Fruit fly (Drosophila melanogaster) Kc167 (cell line): ENCODE measurements around the gene Eig71Ef.

Source experiments
- Myc ChIP-seq: fragments of >200 bp; optimal IDR thresholded peaks from 2 replicates; lab custom pipeline; 2017; ENCODE audit warnings: missing external identifiers
- Sin3A ChIP-seq: fragments of >200 bp; optimal IDR thresholded peaks from 2 replicates; lab custom pipeline; 2018; ENCODE audit warnings: missing external identifiers
- h ChIP-seq: fragments of >200 bp; optimal IDR thresholded peaks from 3 replicates; lab custom pipeline; 2018; ENCODE audit warnings: missing external identifiers
- insv ChIP-seq: fragments of >200 bp; optimal IDR thresholded peaks from 3 replicates; lab custom pipeline; 2018; ENCODE audit warnings: missing external identifiers
- psq ChIP-seq: fragments of >200 bp; optimal IDR thresholded peaks from 2 replicates; lab custom pipeline; 2017; ENCODE audit warnings: missing external identifiers
- ttk ChIP-seq: sonication (Bioruptor generic); optimal IDR thresholded peaks from 2 replicates; lab custom pipeline; 2017; ENCODE audit warnings: missing external identifiers

dm6 chr3L:15659341-15659740 lies 2.2 kb upstream of the Eig71Ef start, which contains the start of the genes Eig71Eh and Eig71Ei:
- no peak for TF ChIP-seq ttk (lab: Kevin White, UChicago)
- TF ChIP-seq psq (lab: Kevin White, UChicago) = no peak
- TF ChIP-seq h = no peak
- TF ChIP-seq Myc = no peak
- no peak for TF ChIP-seq insv (lab: Kevin White, UChicago)
- TF ChIP-seq Sin3A (lab: Kevin White, UChicago) = no peak
